Fruit fly (Drosophila melanogaster) whole organism, prepupa: Measurements from ENCODE around the gene Fad2.
A peak's percentile ranks its signal among the peaks of the same experiment; 100 is the strongest.

Source experiments
- Blimp-1 ChIP-seq: fragments of 200-800 bp; sonication (Bioruptor generic); optimal IDR thresholded peaks from 3 replicates; lab custom pipeline; 2017; ENCODE audit warnings: missing biosample characterization, missing genetic modification characterization, mild to moderate bottlenecking, moderate library complexity, missing genetic modification reagents
- CG10631 ChIP-seq: fragments of 200-800 bp; sonication (Bioruptor generic); optimal IDR thresholded peaks from 2 replicates; lab custom pipeline; 2016; ENCODE audit warnings: missing biosample characterization, missing genetic modification characterization
- CG10669 ChIP-seq: fragments of 200-800 bp; sonication (Bioruptor generic); optimal IDR thresholded peaks from 3 replicates; lab custom pipeline; 2018; ENCODE audit warnings: missing biosample characterization, mild to moderate bottlenecking, missing genetic modification characterization, moderate library complexity
- CG11294 ChIP-seq: fragments of 200-800 bp; sonication (Bioruptor generic); IDR thresholded peaks from 2 replicates; pipeline ENCODE4 v1.3.6; 2022; ENCODE audit warnings: missing biosample characterization, missing genetic modification characterization
- CG11762 ChIP-seq: fragments of 200-800 bp; sonication (Bioruptor generic); optimal IDR thresholded peaks from 3 replicates; lab custom pipeline; 2016; ENCODE audit warnings: missing biosample characterization, missing genetic modification characterization; ENCODE audit not compliant: insufficient read depth
- CG15336 ChIP-seq: fragments of 200-800 bp; sonication (Bioruptor generic); IDR thresholded peaks from 2 replicates; pipeline ENCODE4 v1.3.6; 2022; ENCODE audit warnings: missing biosample characterization, missing genetic modification characterization
- CG16779 ChIP-seq: fragments of 200-800 bp; sonication (Bioruptor generic); optimal IDR thresholded peaks from 3 replicates; lab custom pipeline; 2017; ENCODE audit warnings: missing biosample characterization, mild to moderate bottlenecking, missing genetic modification characterization
- CG3032 ChIP-seq: fragments of 200-800 bp; optimal IDR thresholded peaks from 2 replicates; lab custom pipeline; 2019; ENCODE audit warnings: missing biosample characterization, mild to moderate bottlenecking, missing genetic modification characterization, moderate library complexity
- CG32006 ChIP-seq: fragments of 200-800 bp; sonication (Bioruptor generic); optimal IDR thresholded peaks from 3 replicates; lab custom pipeline; 2017; ENCODE audit warnings: missing biosample characterization, mild to moderate bottlenecking, missing genetic modification characterization
- CG34406 ChIP-seq: fragments of 200-800 bp; sonication (Bioruptor generic); optimal IDR thresholded peaks from 3 replicates; lab custom pipeline; 2016; ENCODE audit warnings: missing biosample characterization, missing genetic modification characterization
- CG4318 ChIP-seq: fragments of 200-800 bp; sonication (Bioruptor generic); optimal IDR thresholded peaks from 3 replicates; lab custom pipeline; 2017; ENCODE audit warnings: missing biosample characterization, mild to moderate bottlenecking, missing genetic modification characterization
- CG6163 ChIP-seq: fragments of 200-800 bp; sonication (Bioruptor generic); IDR thresholded peaks from 3 replicates; pipeline ENCODE4 v1.3.6; 2022; ENCODE audit warnings: missing biosample characterization, missing genetic modification characterization
- CG6792 ChIP-seq: fragments of 200-800 bp; sonication (Bioruptor generic); optimal IDR thresholded peaks from 3 replicates; lab custom pipeline; 2016; ENCODE audit warnings: missing biosample characterization, missing genetic modification characterization
- CG6808 ChIP-seq: fragments of 200-800 bp; sonication (Bioruptor generic); optimal IDR thresholded peaks from 3 replicates; lab custom pipeline; 2017; ENCODE audit warnings: missing biosample characterization, missing genetic modification characterization, mild to moderate bottlenecking, moderate library complexity, missing genetic modification reagents
- CG6854 ChIP-seq: fragments of 200-800 bp; sonication (Bioruptor generic); optimal IDR thresholded peaks from 2 replicates; lab custom pipeline; 2017; ENCODE audit warnings: missing biosample characterization, mild to moderate bottlenecking, missing genetic modification characterization
- CG7368 ChIP-seq: fragments of 200-800 bp; sonication (Bioruptor generic); optimal IDR thresholded peaks from 3 replicates; lab custom pipeline; 2016; ENCODE audit warnings: missing biosample characterization, missing genetic modification characterization
- CG8119 ChIP-seq: fragments of 200-800 bp; sonication (Bioruptor generic); IDR thresholded peaks from 3 replicates; pipeline ENCODE4 v1.3.6; 2022; ENCODE audit warnings: missing biosample characterization, missing genetic modification characterization
- CG8319 ChIP-seq: fragments of 200-800 bp; sonication (Bioruptor generic); optimal IDR thresholded peaks from 3 replicates; lab custom pipeline; 2016; ENCODE audit warnings: missing biosample characterization, missing genetic modification characterization
- CG8632 ChIP-seq: fragments of 200-800 bp; sonication (Bioruptor generic); optimal IDR thresholded peaks from 3 replicates; lab custom pipeline; 2016; ENCODE audit warnings: missing biosample characterization, missing genetic modification characterization
- Eip75B ChIP-seq: fragments of 200-800 bp; sonication (Bioruptor generic); optimal IDR thresholded peaks from 3 replicates; lab custom pipeline; 2016; ENCODE audit warnings: missing biosample characterization, missing genetic modification characterization
- Eip78C ChIP-seq: fragments of 200-800 bp; sonication (Bioruptor generic); peaks from one replicate; lab custom pipeline; 2016; ENCODE audit warnings: missing biosample characterization, missing genetic modification characterization
- Ets21C ChIP-seq: fragments of 200-800 bp; sonication (Bioruptor generic); optimal IDR thresholded peaks from 3 replicates; lab custom pipeline; 2016; ENCODE audit warnings: missing biosample characterization, missing genetic modification characterization
- Ets96B ChIP-seq: fragments of 200-800 bp; optimal IDR thresholded peaks from 2 replicates; lab custom pipeline; 2019; ENCODE audit warnings: missing biosample characterization, mild to moderate bottlenecking, missing genetic modification characterization, moderate library complexity
- Hr38 ChIP-seq: sonication (Bioruptor generic); optimal IDR thresholded peaks from 2 replicates; lab custom pipeline; 2016; ENCODE audit warnings: missing biosample characterization, missing genetic modification characterization
- Hr39 ChIP-seq: fragments of 200-800 bp; sonication (Bioruptor generic); optimal IDR thresholded peaks from 2 replicates; lab custom pipeline; 2016; ENCODE audit warnings: missing biosample characterization, missing genetic modification characterization
- Hr4 ChIP-seq: fragments of 200-800 bp; sonication (Bioruptor generic); optimal IDR thresholded peaks from 3 replicates; lab custom pipeline; 2016; ENCODE audit warnings: missing biosample characterization, missing genetic modification characterization
- Met ChIP-seq: fragments of 200-800 bp; sonication (Bioruptor generic); optimal IDR thresholded peaks from 3 replicates; lab custom pipeline; 2016; ENCODE audit warnings: missing biosample characterization, missing genetic modification characterization
- OdsH ChIP-seq: fragments of 200-800 bp; sonication (Bioruptor generic); optimal IDR thresholded peaks from 3 replicates; lab custom pipeline; 2016; ENCODE audit warnings: missing biosample characterization, missing genetic modification characterization
- Smox ChIP-seq: fragments of 200-800 bp; sonication (Bioruptor generic); optimal IDR thresholded peaks from 3 replicates; lab custom pipeline; 2016; ENCODE audit warnings: missing biosample characterization, missing genetic modification characterization
- Sox102F ChIP-seq: fragments of 200-800 bp; sonication (Bioruptor generic); optimal IDR thresholded peaks from 2 replicates; lab custom pipeline; 2016; ENCODE audit warnings: missing biosample characterization, mild to moderate bottlenecking, missing genetic modification characterization
- Sox14 ChIP-seq: fragments of 200-800 bp; sonication (Bioruptor generic); optimal IDR thresholded peaks from 3 replicates; lab custom pipeline; 2016; ENCODE audit warnings: missing biosample characterization, missing genetic modification characterization
- achi ChIP-seq: fragments of 200-800 bp; sonication (Bioruptor generic); optimal IDR thresholded peaks from 3 replicates; lab custom pipeline; 2016; ENCODE audit warnings: missing biosample characterization, missing genetic modification characterization
- cyc ChIP-seq: fragments of 200-800 bp; sonication (Bioruptor generic); optimal IDR thresholded peaks from 3 replicates; lab custom pipeline; 2016; ENCODE audit warnings: missing biosample characterization, missing genetic modification characterization
- dac ChIP-seq: fragments of 200-800 bp; sonication (Bioruptor generic); optimal IDR thresholded peaks from 2 replicates; lab custom pipeline; 2017; ENCODE audit warnings: missing biosample characterization, mild to moderate bottlenecking, missing genetic modification characterization
- dsx ChIP-seq: fragments of 200-800 bp; optimal IDR thresholded peaks from 3 replicates; lab custom pipeline; 2019; ENCODE audit warnings: missing biosample characterization, mild to moderate bottlenecking, missing genetic modification characterization, moderate library complexity; ENCODE audit not compliant: poor library complexity, severe bottlenecking
- eg ChIP-seq: fragments of 200-800 bp; sonication (Bioruptor generic); IDR thresholded peaks from 3 replicates; pipeline ENCODE4 v1.3.6; 2022; ENCODE audit warnings: missing biosample characterization, missing genetic modification characterization
- esn ChIP-seq: fragments of 200-800 bp; sonication (Bioruptor generic); optimal IDR thresholded peaks from 2 replicates; lab custom pipeline; 2016; ENCODE audit warnings: missing biosample characterization, mild to moderate bottlenecking, missing genetic modification characterization, moderate library complexity
- fd59A ChIP-seq: fragments of 200-800 bp; sonication (Bioruptor generic); optimal IDR thresholded peaks from 2 replicates; lab custom pipeline; 2017; ENCODE audit warnings: missing biosample characterization, mild to moderate bottlenecking, missing genetic modification characterization, missing genetic modification reagents
- fd85E ChIP-seq: fragments of 200-800 bp; sonication (Bioruptor generic); optimal IDR thresholded peaks from 3 replicates; lab custom pipeline; 2016; ENCODE audit warnings: missing biosample characterization, missing genetic modification characterization
- fkh ChIP-seq: fragments of 200-800 bp; sonication (Bioruptor generic); optimal IDR thresholded peaks from 3 replicates; lab custom pipeline; 2017; ENCODE audit warnings: missing biosample characterization, mild to moderate bottlenecking, missing genetic modification characterization, moderate library complexity
- net ChIP-seq: fragments of 200-800 bp; sonication (Bioruptor generic); optimal IDR thresholded peaks from 3 replicates; lab custom pipeline; 2016; ENCODE audit warnings: missing biosample characterization, missing genetic modification characterization
- pdm3 ChIP-seq: fragments of 200-800 bp; sonication (Bioruptor generic); optimal IDR thresholded peaks from 3 replicates; lab custom pipeline; 2016; ENCODE audit warnings: missing biosample characterization, missing genetic modification characterization
- salr ChIP-seq, 2 experiments: fragments of 200-800 bp; sonication (Bioruptor generic); optimal IDR thresholded peaks; 3 replicates each; lab custom pipeline; 2016 to 2018; ENCODE audit warnings: missing biosample characterization in 2 of 2, missing genetic modification characterization in 2 of 2, mild to moderate bottlenecking in 1 of 2
- spab ChIP-seq: fragments of 200-800 bp; sonication (Bioruptor generic); optimal IDR thresholded peaks from 2 replicates; lab custom pipeline; 2017; ENCODE audit warnings: missing biosample characterization, mild to moderate bottlenecking, missing genetic modification characterization, missing genetic modification reagents
- ss ChIP-seq, 2 experiments: fragments of 200-800 bp; sonication (Bioruptor generic); optimal IDR thresholded peaks; 2 replicates in 1 of 2; 3 replicates in 1 of 2; lab custom pipeline; 2017 to 2018; ENCODE audit warnings: mild to moderate bottlenecking in 2 of 2, missing biosample characterization in 2 of 2, missing genetic modification characterization in 2 of 2, moderate library complexity in 1 of 2
- svp ChIP-seq: fragments of 200-800 bp; sonication (Bioruptor generic); peaks from one replicate; lab custom pipeline; 2016; ENCODE audit warnings: missing biosample characterization, missing genetic modification characterization
- topi ChIP-seq: fragments of 200-800 bp; sonication (Bioruptor generic); optimal IDR thresholded peaks from 3 replicates; lab custom pipeline; 2016; ENCODE audit warnings: missing biosample characterization, missing genetic modification characterization
- vri ChIP-seq: fragments of 200-800 bp; sonication (Bioruptor generic); optimal IDR thresholded peaks from 3 replicates; lab custom pipeline; 2016; ENCODE audit warnings: missing biosample characterization, mild to moderate bottlenecking, missing genetic modification characterization

The Fad2 gene

DNA sequence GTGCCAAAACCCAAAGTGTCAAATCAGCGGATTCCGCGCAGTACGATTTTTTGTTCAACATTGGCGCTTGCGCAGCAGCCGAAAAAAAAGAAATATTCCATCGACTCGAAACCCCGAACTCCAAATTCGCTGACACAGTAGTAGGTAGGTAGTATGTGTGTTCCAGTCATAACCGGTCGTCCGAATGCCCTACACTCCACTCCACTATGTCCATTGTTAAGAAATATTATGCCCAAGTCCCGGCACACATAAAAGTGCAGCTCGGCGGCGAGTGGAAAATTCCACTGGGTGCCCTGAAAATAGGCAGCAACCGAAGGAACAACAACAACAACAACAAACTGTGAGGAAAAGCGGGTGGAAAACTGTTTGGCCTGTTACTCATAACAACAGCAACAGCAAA, 21.7 kb downstream of the Fad2 start:
- TF ChIP-seq fd85E (GFP tag; lab: Kevin White, UChicago), result no peak
- TF ChIP-seq CG8119, result 0 out of 3 replicates have a peak, but pooled peaks have one; percentile 12

DNA sequence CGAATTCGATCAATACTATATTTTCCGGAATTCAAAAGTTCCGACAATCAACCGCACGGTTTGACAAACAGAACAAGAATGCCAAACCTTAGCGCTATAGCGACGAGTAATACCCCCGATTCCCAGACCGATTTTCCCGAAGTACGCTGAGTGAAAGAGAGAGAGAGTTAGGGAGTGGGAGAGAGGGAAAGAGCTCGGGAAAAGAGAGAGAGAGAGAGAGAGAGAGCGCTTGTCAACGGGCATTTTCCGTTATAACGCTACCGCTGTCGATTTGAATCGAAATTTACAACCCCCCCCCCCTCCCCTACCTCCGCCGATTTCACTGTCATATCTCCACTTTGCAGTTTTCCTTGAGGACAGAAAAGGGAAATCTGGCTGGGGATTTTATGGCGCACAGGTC, 23.2 kb downstream of the Fad2 start:
- TF ChIP-seq eg (GFP tag; lab: Robert Waterston, UW), result no peak
- no peak for TF ChIP-seq fd59A (GFP tag; lab: Kevin White, UChicago)
- no peak for TF ChIP-seq vri (GFP tag; lab: Kevin White, UChicago)
- TF ChIP-seq CG8119, result no peak
- TF ChIP-seq fkh (GFP tag; lab: Kevin White, UChicago), result no peak
- no peak for TF ChIP-seq CG11762 (GFP tag; lab: Kevin White, UChicago)
- TF ChIP-seq dac, result no peak
- no peak for TF ChIP-seq CG10631 (GFP tag; lab: Kevin White, UChicago)
- TF ChIP-seq CG4318 (GFP tag; lab: Kevin White, UChicago), result no peak
- TF ChIP-seq CG10669, result no peak
- no peak for TF ChIP-seq CG3032 (tag; lab: Kevin White, UChicago)
- no peak for TF ChIP-seq Smox
- no peak for TF ChIP-seq CG7368 (GFP tag; lab: Kevin White, UChicago)
- no peak for TF ChIP-seq achi
- TF ChIP-seq ss (GFP tag; optimal IDR thresholded peaks at IDR 0.05; lab: Kevin White, UChicago), result no peak
- no peak for TF ChIP-seq salr (GFP tag; optimal IDR thresholded peaks at IDR 0.05; lab: Kevin White, UChicago)
- TF ChIP-seq pdm3 (GFP tag; lab: Kevin White, UChicago), result no peak
- TF ChIP-seq, all 60 proteins: peak for 0

- TF ChIP-seq Blimp-1, result no peak
- TF ChIP-seq cyc (GFP tag; lab: Kevin White, UChicago), result peak; percentile 80
- peak; percentile 46 for TF ChIP-seq net (GFP tag; lab: Kevin White, UChicago)
- peak; percentile 62 for TF ChIP-seq CG6792 (GFP tag; lab: Kevin White, UChicago)
- peak; percentile 45 for TF ChIP-seq Sox102F (GFP tag; lab: Kevin White, UChicago)
- peak; percentile 55 for TF ChIP-seq CG34406
- TF ChIP-seq Ets21C (GFP tag; lab: Kevin White, UChicago), result peak; percentile 32
- TF ChIP-seq CG10669, result peak; percentile 37
- no peak for TF ChIP-seq dsx (GFP tag; lab: Kevin White, UChicago)
- TF ChIP-seq CG6808 (GFP tag; lab: Kevin White, UChicago), result no peak
- TF ChIP-seq Hr39 (GFP tag; lab: Kevin White, UChicago), result peak; percentile 76
- TF ChIP-seq CG32006 (GFP tag; lab: Kevin White, UChicago), result peak; percentile 30
- no peak for TF ChIP-seq CG8632
- TF ChIP-seq CG16779, result no peak
- TF ChIP-seq CG6854 (GFP tag; lab: Kevin White, UChicago), result peak; percentile 53
- TF ChIP-seq dac, result no peak
- peak; percentile 70 for TF ChIP-seq topi
- TF ChIP-seq esn (GFP tag; lab: Kevin White, UChicago), result peak; percentile 75
- TF ChIP-seq eg (GFP tag; lab: Robert Waterston, UW), result peak; percentile 62
- peak; percentile 60 for TF ChIP-seq Sox14
- peak; percentile 67 for TF ChIP-seq Met
- TF ChIP-seq svp (GFP tag; lab: Kevin White, UChicago), result no peak
- TF ChIP-seq fd59A (GFP tag; lab: Kevin White, UChicago), result no peak
- TF ChIP-seq Hr4 (GFP tag; lab: Kevin White, UChicago), result peak; percentile 31
- TF ChIP-seq salr (GFP tag; optimal IDR thresholded peaks at IDR 0.05; lab: Kevin White, UChicago), result peak in 1 of 2 experiments; percentile 55
- TF ChIP-seq Ets96B (tag; lab: Kevin White, UChicago), result no peak
- no peak for TF ChIP-seq CG6163 (GFP tag; lab: Robert Waterston, UW)
- peak; percentile 4 for TF ChIP-seq achi
- TF ChIP-seq CG15336 (GFP tag; lab: Robert Waterston, UW), result no peak
- no peak for TF ChIP-seq spab
- TF ChIP-seq CG11294 (GFP tag; lab: Robert Waterston, UW), result no peak; the same call in 1 of the 2 replicates
- TF ChIP-seq Eip75B (GFP tag; lab: Kevin White, UChicago), result peak; percentile 64
- TF ChIP-seq pdm3 (GFP tag; lab: Kevin White, UChicago), result peak; percentile 69
- no peak for TF ChIP-seq CG4318 (GFP tag; lab: Kevin White, UChicago)
- TF ChIP-seq CG8319 (GFP tag; lab: Kevin White, UChicago), result peak; percentile 23
- peak; percentile 81 for TF ChIP-seq Eip78C (GFP tag; lab: Kevin White, UChicago)
- TF ChIP-seq OdsH (GFP tag; lab: Kevin White, UChicago), result peak; percentile 50
- no peak for TF ChIP-seq Hr38 (GFP tag; lab: Kevin White, UChicago)
These were observed 24.5 kb downstream of the Fad2 start for dm6 chr3L:11047877-11048276.
